Worm (Caenorhabditis elegans): ENCODE data around the gene lipl-2.

DNA sequence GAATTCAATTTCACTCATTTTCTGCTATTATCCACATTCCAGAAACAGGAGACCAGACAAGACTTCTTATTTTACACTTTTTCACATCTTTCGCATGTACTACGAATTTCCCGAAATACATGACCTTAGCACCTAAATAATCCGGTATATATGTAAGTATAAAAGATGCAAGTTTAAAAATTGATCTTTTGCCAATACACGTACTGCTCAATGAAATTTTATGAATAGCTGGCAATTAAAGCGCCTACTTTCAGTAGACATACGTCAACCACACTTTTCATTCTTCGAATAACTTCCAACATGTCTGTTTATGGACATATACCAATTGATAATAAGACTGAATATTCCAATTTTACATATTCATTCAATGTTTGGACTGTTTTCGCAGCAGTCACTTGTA lies 11.8 kb downstream of the lipl-2 start, which contains the start of gene sru-39:
- TF ChIP-seq pat-9 (tag; optimal IDR thresholded peaks at IDR 0.05) (no peak), fax-1 (tag; optimal IDR thresholded peaks at IDR 0.05) (no peak), sox-4 (tag; optimal IDR thresholded peaks at IDR 0.05) (no peak), sox-2 (GFP tag; IDR thresholded peaks at IDR 0.05) (no peak), rnt-1 (tag; optimal IDR thresholded peaks at IDR 0.05) (no peak)
